Worm (Caenorhabditis elegans) whole organism, L3 larva: Measurements from ENCODE around the gene syx-4.

Source experiments
- ama-1 ChIP-seq: fragments of 150-350 bp; optimal IDR thresholded peaks from 2 replicates; lab custom pipeline; 2018
- nhr-11 ChIP-seq: fragments of 150-350 bp; optimal IDR thresholded peaks from 2 replicates; lab custom pipeline; 2014; ENCODE audit warnings: missing biosample characterization, missing genetic modification characterization
- nhr-25 ChIP-seq: sonication (generic microtip); optimal IDR thresholded peaks from 2 replicates; lab custom pipeline; 2017; ENCODE audit warnings: missing biosample characterization, missing genetic modification characterization
- nhr-77 ChIP-seq: fragments of 150-350 bp; optimal IDR thresholded peaks from 2 replicates; lab custom pipeline; 2014; ENCODE audit warnings: missing biosample characterization, missing genetic modification characterization
- unc-62 ChIP-seq: fragments of 150-350 bp; sonication (generic microtip); optimal IDR thresholded peaks from 4 replicates; lab custom pipeline; 2014; ENCODE audit warnings: missing biosample characterization, missing genetic modification reagents, missing genetic modification characterization

DNA sequence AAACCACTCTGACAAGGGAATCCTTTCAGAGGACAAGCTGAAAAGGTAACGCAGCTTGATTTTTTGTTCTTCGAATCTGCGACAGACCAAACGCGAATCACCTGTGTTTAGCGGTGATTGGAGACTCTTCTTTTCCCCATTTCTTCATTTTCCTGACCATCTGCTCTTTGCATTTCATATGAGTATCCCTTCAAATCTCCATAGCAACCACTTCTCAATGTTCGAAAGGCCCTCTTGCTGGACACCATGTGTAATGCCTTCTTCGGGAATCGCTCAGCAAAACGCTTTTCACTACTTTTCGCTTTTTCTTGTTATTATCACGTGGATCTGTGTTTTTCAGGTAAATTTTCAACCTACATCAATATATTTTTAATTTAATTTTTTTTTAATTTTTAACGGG lies 30.5 kb upstream of the syx-4 start, which contains the start of the genes T26A8.3 and tmem-231:
- TF ChIP-seq nhr-11 (tag; lab: Kevin White, UChicago) = no peak
- TF ChIP-seq nhr-25 (tag; lab: Kevin White, UChicago) = no peak
- TF ChIP-seq unc-62 (GFP tag; lab: Kevin White, UChicago) = no peak
- TF ChIP-seq ama-1 (lab: Kevin White, UChicago) = no peak
- TF ChIP-seq nhr-77 (tag; lab: Kevin White, UChicago) = no peak
